Worm (Caenorhabditis elegans) whole organism, mixed stage, embryonic: ENCODE data around the gene T12A2.3.

ENCODE experiments used
- lsy-2 ChIP-seq: fragments of 150-350 bp; optimal IDR thresholded peaks from 2 replicates; lab custom pipeline; 2014; ENCODE audit warnings: missing biosample characterization, missing genetic modification characterization
- nhr-28 ChIP-seq: fragments of 150-350 bp; optimal IDR thresholded peaks from 2 replicates; lab custom pipeline; 2014; ENCODE audit warnings: missing biosample characterization, missing genetic modification characterization
- pha-4 ChIP-seq: fragments of 150-350 bp; optimal IDR thresholded peaks from 2 replicates; lab custom pipeline; 2018; ENCODE audit warnings: missing biosample characterization, missing genetic modification reagents, missing genetic modification characterization
- snpc-4 ChIP-seq: fragments of 150-350 bp; optimal IDR thresholded peaks from 2 replicates; lab custom pipeline; 2014; ENCODE audit warnings: missing biosample characterization, missing genetic modification characterization
- unc-62 ChIP-seq: fragments of 150-350 bp; optimal IDR thresholded peaks from 2 replicates; lab custom pipeline; 2014; ENCODE audit warnings: missing biosample characterization, missing genetic modification reagents, missing genetic modification characterization
- ztf-11 ChIP-seq: fragments of 150-350 bp; optimal IDR thresholded peaks from 2 replicates; lab custom pipeline; 2014; ENCODE audit warnings: missing biosample characterization, missing genetic modification characterization

DNA sequence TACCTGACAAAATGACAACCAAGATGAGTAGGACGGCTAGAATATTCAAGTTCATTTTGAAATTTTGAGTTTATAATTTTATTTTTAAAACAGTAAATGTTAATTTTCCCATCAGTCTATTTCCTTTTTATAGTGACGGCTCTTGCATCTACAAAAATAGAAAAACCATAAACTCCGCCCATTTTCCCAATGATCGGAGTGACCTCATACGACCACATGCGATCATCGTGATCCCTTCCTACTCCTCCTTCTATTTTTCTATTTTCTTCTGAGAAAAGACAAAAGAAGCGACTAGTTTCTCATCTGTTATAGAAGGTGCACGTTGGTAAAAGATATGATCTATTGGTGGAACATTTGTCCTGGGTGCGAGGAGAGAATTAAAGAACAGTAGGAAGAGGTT, 25.2 kb upstream of the T12A2.3 start, which contains the start of gene C23G10.11:
- TF ChIP-seq pha-4 = no peak
- TF ChIP-seq unc-62 (GFP tag; lab: Kevin White, UChicago) = no peak
- TF ChIP-seq ztf-11 (tag; lab: Kevin White, UChicago) = no peak
- TF ChIP-seq nhr-28 = no peak
- TF ChIP-seq lsy-2 = no peak
- TF ChIP-seq snpc-4 (tag; lab: Kevin White, UChicago) = no peak
